Worm (Caenorhabditis elegans): Measurements from ENCODE around the gene rpap-2.

The rpap-2 gene

ce11 chrIII:8960664-8961063, 7.1 kb upstream of the rpap-2 start, which contains the start of gene ZK643.6:
Gene ZK643.6, minus strand, starts transcription at chrIII:8960764.
- TF ChIP-seq tra-4 (tag; optimal IDR thresholded peaks at IDR 0.05) (no peak), F13C5.2 (tag; optimal IDR thresholded peaks at IDR 0.05) (no peak), B0310.2 (tag; optimal IDR thresholded peaks at IDR 0.05) (no peak), hnd-1 (tag; optimal IDR thresholded peaks at IDR 0.05) (no peak)

- no peak for TF ChIP-seq pes-1 (GFP tag; IDR thresholded peaks at IDR 0.05)
- TF ChIP-seq flt-1 (GFP tag; IDR thresholded peaks at IDR 0.05), result no peak
- no peak for TF ChIP-seq hmg-4 (GFP tag; optimal IDR thresholded peaks at IDR 0.05)
- TF ChIP-seq B0310.2 (tag; optimal IDR thresholded peaks at IDR 0.05), result no peak
- no peak for TF ChIP-seq hnd-1 (tag; optimal IDR thresholded peaks at IDR 0.05)
- TF ChIP-seq ama-1 (optimal IDR thresholded peaks at IDR 0.05), result no peak
- TF ChIP-seq scrt-1 (GFP tag; IDR thresholded peaks at IDR 0.05), result no peak
- no peak for TF ChIP-seq aly-1 (tag; optimal IDR thresholded peaks at IDR 0.05)
- no peak for TF ChIP-seq F13C5.2 (tag; optimal IDR thresholded peaks at IDR 0.05)
- TF ChIP-seq tbx-37 (GFP tag; conservative IDR thresholded peaks at IDR 0.05), result no peak
- TF ChIP-seq ceh-13 (GFP tag; optimal IDR thresholded peaks at IDR 0.05), result no peak
- no peak for TF ChIP-seq tbx-11 (GFP tag; IDR thresholded peaks at IDR 0.05)
- no peak for TF ChIP-seq sea-1 (GFP tag; conservative IDR thresholded peaks at IDR 0.05)
These were observed 5.8 kb upstream of the rpap-2 start, which contains the start of gene grl-25 for ce11 chrIII:8961993-8962392. Gene grl-25, plus strand, starts transcription at chrIII:8962293.

ce11 chrIII:8962475-8962874, 5.3 kb upstream of the rpap-2 start:
- no peak for TF ChIP-seq tbx-11 (GFP tag; IDR thresholded peaks at IDR 0.05)
- TF ChIP-seq scrt-1 (GFP tag; IDR thresholded peaks at IDR 0.05), result no peak
- no peak for TF ChIP-seq F13C5.2 (tag; optimal IDR thresholded peaks at IDR 0.05)
- no peak for TF ChIP-seq flt-1 (GFP tag; IDR thresholded peaks at IDR 0.05)
- TF ChIP-seq aly-1 (tag; optimal IDR thresholded peaks at IDR 0.05), result no peak
- TF ChIP-seq hmbx-1 (tag; optimal IDR thresholded peaks at IDR 0.05), result no peak
- no peak for TF ChIP-seq tra-4 (tag; optimal IDR thresholded peaks at IDR 0.05)
- no peak for TF ChIP-seq sea-1 (GFP tag; conservative IDR thresholded peaks at IDR 0.05)
- TF ChIP-seq ama-1 (optimal IDR thresholded peaks at IDR 0.05), result no peak
- TF ChIP-seq ceh-13 (GFP tag; optimal IDR thresholded peaks at IDR 0.05), result no peak
- no peak for TF ChIP-seq hnd-1 (tag; optimal IDR thresholded peaks at IDR 0.05)
- TF ChIP-seq ets-7 (tag; optimal IDR thresholded peaks at IDR 0.05), result no peak
- no peak for TF ChIP-seq B0310.2 (tag; optimal IDR thresholded peaks at IDR 0.05)
- TF ChIP-seq ceh-36 (tag; optimal IDR thresholded peaks at IDR 0.05), result no peak
- no peak for TF ChIP-seq tbx-37 (GFP tag; conservative IDR thresholded peaks at IDR 0.05)
- TF ChIP-seq pes-1 (GFP tag; IDR thresholded peaks at IDR 0.05), result no peak

ce11 chrIII:8964684-8965283, 3.0 kb upstream of the rpap-2 start:
- TF ChIP-seq flt-1 (GFP tag; IDR thresholded peaks at IDR 0.05) (no peak), hmg-4 (GFP tag; optimal IDR thresholded peaks at IDR 0.05) (no peak), ets-7 (tag; optimal IDR thresholded peaks at IDR 0.05) (no peak), B0310.2 (tag; optimal IDR thresholded peaks at IDR 0.05) (no peak), tbx-37 (GFP tag; conservative IDR thresholded peaks at IDR 0.05) (no peak), aly-1 (tag; optimal IDR thresholded peaks at IDR 0.05) (peak; percentile 16)

ce11 chrIII:8971255-8972020, 3.7 kb downstream of the rpap-2 start, which contains the start of the genes eif-3.D and R08D7.4:
Gene eif-3.D, minus strand, starts transcription at chrIII:8971578.
Gene R08D7.4, plus strand, starts transcription at chrIII:8971892.
- TF ChIP-seq ama-1 (optimal IDR thresholded peaks at IDR 0.05) (no peak), tbx-11 (GFP tag; IDR thresholded peaks at IDR 0.05) (no peak), hmbx-1 (tag; optimal IDR thresholded peaks at IDR 0.05) (no peak), F13C5.2 (tag; optimal IDR thresholded peaks at IDR 0.05) (peak; percentile 84), pes-1 (GFP tag; IDR thresholded peaks at IDR 0.05) (peak; percentile 70), ets-7 (tag; optimal IDR thresholded peaks at IDR 0.05) (peak; percentile 13), ceh-36 (tag; optimal IDR thresholded peaks at IDR 0.05) (peak; percentile 17), scrt-1 (GFP tag; IDR thresholded peaks at IDR 0.05) (no peak), B0310.2 (tag; optimal IDR thresholded peaks at IDR 0.05) (no peak), sea-1 (GFP tag; conservative IDR thresholded peaks at IDR 0.05) (no peak), hnd-1 (tag; optimal IDR thresholded peaks at IDR 0.05) (peak; percentile 17), ceh-13 (GFP tag; optimal IDR thresholded peaks at IDR 0.05) (no peak), flt-1 (GFP tag; IDR thresholded peaks at IDR 0.05) (0 out of 2 replicates have a peak, but pooled peaks have one; percentile 31), tbx-37 (GFP tag; conservative IDR thresholded peaks at IDR 0.05) (peak; percentile 61), tra-4 (tag; optimal IDR thresholded peaks at IDR 0.05) (no peak), aly-1 (tag; optimal IDR thresholded peaks at IDR 0.05) (no peak), hmg-4 (GFP tag; optimal IDR thresholded peaks at IDR 0.05) (no peak)

ce11 chrIII:8973163-8973562, 5.4 kb downstream of the rpap-2 start:
- TF ChIP-seq ceh-13 (GFP tag; optimal IDR thresholded peaks at IDR 0.05) (no peak), sea-1 (GFP tag; conservative IDR thresholded peaks at IDR 0.05) (no peak), ama-1 (optimal IDR thresholded peaks at IDR 0.05) (no peak), tra-4 (tag; optimal IDR thresholded peaks at IDR 0.05) (no peak), B0310.2 (tag; optimal IDR thresholded peaks at IDR 0.05) (no peak), aly-1 (tag; optimal IDR thresholded peaks at IDR 0.05) (no peak), tbx-11 (GFP tag; IDR thresholded peaks at IDR 0.05) (no peak), hnd-1 (tag; optimal IDR thresholded peaks at IDR 0.05) (no peak), ceh-36 (tag; optimal IDR thresholded peaks at IDR 0.05) (no peak)

ce11 chrIII:8973826-8974225, 6.1 kb downstream of the rpap-2 start, which contains the start of gene R08D7.5:
Gene R08D7.5, plus strand, starts transcription at chrIII:8974126.
- no peak for TF ChIP-seq ceh-13 (GFP tag; optimal IDR thresholded peaks at IDR 0.05)
